Worm (Caenorhabditis elegans) whole organism, late embryonic: ENCODE measurements around the gene tgt-2.

ENCODE experiments used
- F13H6.1 ChIP-seq: sonication (generic microtip); optimal IDR thresholded peaks from 2 replicates; lab custom pipeline; 2016; ENCODE audit warnings: missing genetic modification characterization, missing compliant biosample characterization
- dve-1 ChIP-seq: sonication (generic microtip); optimal IDR thresholded peaks from 2 replicates; lab custom pipeline; 2017; ENCODE audit warnings: antibody characterized with exemption, mild to moderate bottlenecking, missing genetic modification characterization, missing compliant biosample characterization
- ets-4 ChIP-seq: sonication (generic microtip); optimal IDR thresholded peaks from 2 replicates; lab custom pipeline; 2016; ENCODE audit warnings: missing genetic modification characterization, missing compliant biosample characterization
- eyg-1 ChIP-seq: sonication (generic microtip); optimal IDR thresholded peaks from 2 replicates; lab custom pipeline; 2016; ENCODE audit warnings: missing genotype, missing genetic modification characterization, missing compliant biosample characterization
- fax-1 ChIP-seq: sonication (generic microtip); optimal IDR thresholded peaks from 2 replicates; lab custom pipeline; 2016; ENCODE audit warnings: missing genotype, missing genetic modification characterization, missing compliant biosample characterization
- gmeb-2 ChIP-seq: sonication (generic microtip); optimal IDR thresholded peaks from 2 replicates; lab custom pipeline; 2016; ENCODE audit warnings: missing genetic modification characterization, inconsistent platforms, missing compliant biosample characterization
- nfya-1 ChIP-seq: sonication (generic microtip); optimal IDR thresholded peaks from 2 replicates; lab custom pipeline; 2017; ENCODE audit warnings: missing genetic modification characterization, mild to moderate bottlenecking, missing compliant biosample characterization, antibody characterized with exemption, moderate library complexity
- pha-4 ChIP-seq: fragments of 150-350 bp; optimal IDR thresholded peaks from 2 replicates; lab custom pipeline; 2018; ENCODE audit warnings: missing biosample characterization, missing genetic modification reagents, missing genetic modification characterization
- tbx-2 ChIP-seq: sonication (generic microtip); optimal IDR thresholded peaks from 2 replicates; lab custom pipeline; 2016; ENCODE audit warnings: missing genetic modification characterization, missing compliant biosample characterization
- unc-42 ChIP-seq: sonication (generic microtip); optimal IDR thresholded peaks from 2 replicates; lab custom pipeline; 2016; ENCODE audit warnings: missing genotype, missing genetic modification characterization, missing compliant biosample characterization
- ztf-16 ChIP-seq: sonication (generic microtip); optimal IDR thresholded peaks from 2 replicates; lab custom pipeline; 2017; ENCODE audit warnings: missing genetic modification characterization, missing compliant biosample characterization

DNA sequence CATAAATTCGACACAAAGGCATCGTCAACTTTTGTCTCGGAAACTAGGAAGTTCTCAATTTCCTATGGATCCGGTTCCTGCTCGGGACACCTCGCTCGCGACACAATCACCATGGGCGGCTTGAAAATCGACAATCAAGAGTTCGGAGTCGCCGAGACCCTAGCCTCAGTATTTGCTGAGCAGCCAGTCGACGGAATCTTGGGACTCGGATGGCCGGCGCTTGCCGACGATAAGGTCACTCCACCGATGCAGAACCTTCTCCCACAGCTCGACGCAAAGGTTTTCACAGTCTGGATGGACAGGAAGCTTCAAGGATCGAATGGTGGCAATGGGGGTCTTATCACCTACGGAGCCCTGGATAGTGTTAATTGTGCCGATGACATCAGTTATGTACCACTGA is 49.3 kb downstream of the tgt-2 start:
- TF ChIP-seq F13H6.1 (tag; lab: Kevin White, UChicago) (no peak), eyg-1 (no peak), ets-4 (tag; lab: Kevin White, UChicago) (no peak), fax-1 (tag; lab: Kevin White, UChicago) (no peak), gmeb-2 (tag; lab: Kevin White, UChicago) (no peak), ztf-16 (no peak), dve-1 (no peak), pha-4 (tag; lab: Kevin White, UChicago) (no peak), tbx-2 (no peak), nfya-1 (tag; lab: Kevin White, UChicago) (no peak), unc-42 (no peak)
